Worm (Caenorhabditis elegans): ENCODE measurements around the gene pisy-1.

Gene pisy-1

ce11 chrII:12736579-12736978 is 1.6 kb downstream of the pisy-1 start, which contains the start of gene snrp-200:
Gene snrp-200, minus strand, starts transcription at chrII:12736910.
- no peak for TF ChIP-seq hnd-1 (tag; optimal IDR thresholded peaks at IDR 0.05)
- TF ChIP-seq aly-1 (tag; optimal IDR thresholded peaks at IDR 0.05): no peak

DNA sequence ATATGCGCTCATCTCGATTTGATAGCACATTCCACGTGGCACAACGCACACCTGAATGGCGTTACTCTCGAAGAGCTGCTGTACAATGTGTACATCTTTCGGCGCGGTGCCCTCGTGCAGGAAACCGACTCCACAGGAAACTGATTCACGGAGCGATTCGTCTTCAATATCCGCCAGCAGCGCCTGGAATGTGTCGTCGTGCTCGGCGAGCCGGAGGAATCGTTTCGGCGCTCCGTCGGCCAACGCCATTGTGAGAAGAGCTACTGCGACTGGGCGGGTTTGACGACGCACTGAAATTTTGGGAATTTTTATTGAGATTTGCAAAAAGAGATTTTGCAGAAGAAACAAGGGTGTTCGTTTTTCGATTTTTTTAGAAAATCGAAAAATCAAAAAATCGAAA is 8.2 kb downstream of the pisy-1 start:
- TF ChIP-seq ceh-36 (tag; optimal IDR thresholded peaks at IDR 0.05): no peak
- TF ChIP-seq B0310.2 (tag; optimal IDR thresholded peaks at IDR 0.05): no peak
- TF ChIP-seq ama-1 (optimal IDR thresholded peaks at IDR 0.05): no peak
- no peak for TF ChIP-seq tbx-37 (GFP tag; conservative IDR thresholded peaks at IDR 0.05)
- no peak for TF ChIP-seq hmg-4 (GFP tag; optimal IDR thresholded peaks at IDR 0.05)
- TF ChIP-seq tbx-11 (GFP tag; IDR thresholded peaks at IDR 0.05): no peak
- no peak for TF ChIP-seq aly-1 (tag; optimal IDR thresholded peaks at IDR 0.05)
- TF ChIP-seq hnd-1 (tag; optimal IDR thresholded peaks at IDR 0.05): no peak
- no peak for TF ChIP-seq flt-1 (GFP tag; IDR thresholded peaks at IDR 0.05)
- no peak for TF ChIP-seq ets-7 (tag; optimal IDR thresholded peaks at IDR 0.05)
- no peak for TF ChIP-seq hmbx-1 (tag; optimal IDR thresholded peaks at IDR 0.05)
- no peak for TF ChIP-seq scrt-1 (GFP tag; IDR thresholded peaks at IDR 0.05)
- TF ChIP-seq tra-4 (tag; optimal IDR thresholded peaks at IDR 0.05): no peak
- TF ChIP-seq pes-1 (GFP tag; IDR thresholded peaks at IDR 0.05): no peak
- TF ChIP-seq F13C5.2 (tag; optimal IDR thresholded peaks at IDR 0.05): no peak
- TF ChIP-seq ceh-13 (GFP tag; optimal IDR thresholded peaks at IDR 0.05): no peak
- no peak for TF ChIP-seq sea-1 (GFP tag; conservative IDR thresholded peaks at IDR 0.05)

DNA sequence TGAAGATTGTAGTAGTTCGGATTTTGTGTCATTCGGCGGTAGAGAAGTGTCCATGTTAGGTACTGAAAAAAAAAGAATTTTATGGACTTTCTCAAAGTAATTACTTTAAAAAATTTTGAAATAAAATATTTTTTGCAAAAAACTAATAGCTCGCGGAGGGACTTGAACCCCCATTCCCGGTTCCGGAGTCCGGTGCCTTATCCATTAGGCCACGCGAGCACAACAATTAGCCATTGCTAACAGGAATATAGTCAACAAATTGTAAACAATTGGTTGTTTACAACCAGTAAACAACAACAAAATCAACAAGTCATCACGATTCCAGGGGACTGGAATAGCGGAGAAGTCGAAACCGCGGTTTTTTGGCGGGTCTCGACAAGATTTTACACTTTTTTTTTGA is 9.5 kb downstream of the pisy-1 start:
- TF ChIP-seq tbx-37 (GFP tag; conservative IDR thresholded peaks at IDR 0.05) (no peak), hmbx-1 (tag; optimal IDR thresholded peaks at IDR 0.05) (no peak), sea-1 (GFP tag; conservative IDR thresholded peaks at IDR 0.05) (no peak), tra-4 (tag; optimal IDR thresholded peaks at IDR 0.05) (no peak)

- peak; percentile 1 for TF ChIP-seq aly-1 (tag; optimal IDR thresholded peaks at IDR 0.05)
- TF ChIP-seq pes-1 (GFP tag; IDR thresholded peaks at IDR 0.05): no peak
Observed at ce11 chrII:12727871-12728270, 10.3 kb downstream of the pisy-1 start.

DNA sequence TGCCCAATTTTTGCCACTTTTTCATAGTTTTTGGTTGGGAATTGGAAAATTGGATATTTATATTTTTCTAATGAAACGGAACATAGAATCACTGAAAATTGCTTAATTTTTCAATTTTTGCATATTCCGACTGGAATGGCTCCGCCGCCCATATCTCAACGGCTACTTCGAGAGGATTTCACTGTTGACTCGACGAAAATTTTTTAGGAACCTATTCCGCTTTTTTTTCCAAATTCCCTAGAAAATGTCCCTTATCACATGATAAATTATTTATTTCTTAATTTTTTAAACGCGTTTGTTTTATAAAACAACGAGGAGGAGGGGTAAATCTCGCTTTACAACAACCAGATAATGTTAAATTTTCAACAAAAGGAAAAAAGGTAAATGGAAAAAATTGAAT is 11.4 kb downstream of the pisy-1 start:
- TF ChIP-seq ceh-13 (GFP tag; optimal IDR thresholded peaks at IDR 0.05) (no peak), sea-1 (GFP tag; conservative IDR thresholded peaks at IDR 0.05) (no peak), ets-7 (tag; optimal IDR thresholded peaks at IDR 0.05) (no peak), hmg-4 (GFP tag; optimal IDR thresholded peaks at IDR 0.05) (no peak), aly-1 (tag; optimal IDR thresholded peaks at IDR 0.05) (no peak), scrt-1 (GFP tag; IDR thresholded peaks at IDR 0.05) (no peak), ceh-36 (tag; optimal IDR thresholded peaks at IDR 0.05) (no peak), pes-1 (GFP tag; IDR thresholded peaks at IDR 0.05) (no peak), tra-4 (tag; optimal IDR thresholded peaks at IDR 0.05) (no peak), hnd-1 (tag; optimal IDR thresholded peaks at IDR 0.05) (no peak), tbx-37 (GFP tag; conservative IDR thresholded peaks at IDR 0.05) (no peak), tbx-11 (GFP tag; IDR thresholded peaks at IDR 0.05) (no peak), F13C5.2 (tag; optimal IDR thresholded peaks at IDR 0.05) (no peak), ama-1 (optimal IDR thresholded peaks at IDR 0.05) (no peak), flt-1 (GFP tag; IDR thresholded peaks at IDR 0.05) (no peak), B0310.2 (tag; optimal IDR thresholded peaks at IDR 0.05) (no peak), hmbx-1 (tag; optimal IDR thresholded peaks at IDR 0.05) (no peak)

ce11 chrII:12722685-12723287 is 15.3 kb downstream of the pisy-1 start:
- TF ChIP-seq ceh-36 (tag; optimal IDR thresholded peaks at IDR 0.05): no peak
- TF ChIP-seq flt-1 (GFP tag; IDR thresholded peaks at IDR 0.05): no peak
- TF ChIP-seq aly-1 (tag; optimal IDR thresholded peaks at IDR 0.05): no peak
- TF ChIP-seq pes-1 (GFP tag; IDR thresholded peaks at IDR 0.05): no peak
- TF ChIP-seq tra-4 (tag; optimal IDR thresholded peaks at IDR 0.05): no peak
- TF ChIP-seq ceh-13 (GFP tag; optimal IDR thresholded peaks at IDR 0.05): no peak
- no peak for TF ChIP-seq tbx-11 (GFP tag; IDR thresholded peaks at IDR 0.05)
- TF ChIP-seq tbx-37 (GFP tag; conservative IDR thresholded peaks at IDR 0.05): no peak
- TF ChIP-seq ets-7 (tag; optimal IDR thresholded peaks at IDR 0.05): no peak

ce11 chrII:12722049-12722448 is 16.1 kb downstream of the pisy-1 start:
- no peak for TF ChIP-seq ceh-36 (tag; optimal IDR thresholded peaks at IDR 0.05)
- TF ChIP-seq tbx-37 (GFP tag; conservative IDR thresholded peaks at IDR 0.05): no peak
- TF ChIP-seq flt-1 (GFP tag; IDR thresholded peaks at IDR 0.05): no peak
- TF ChIP-seq scrt-1 (GFP tag; IDR thresholded peaks at IDR 0.05): no peak
- no peak for TF ChIP-seq tbx-11 (GFP tag; IDR thresholded peaks at IDR 0.05)
- TF ChIP-seq F13C5.2 (tag; optimal IDR thresholded peaks at IDR 0.05): no peak
- no peak for TF ChIP-seq sea-1 (GFP tag; conservative IDR thresholded peaks at IDR 0.05)
- no peak for TF ChIP-seq hmbx-1 (tag; optimal IDR thresholded peaks at IDR 0.05)

ce11 chrII:12715757-12716350 is 22.3 kb downstream of the pisy-1 start:
- TF ChIP-seq ceh-13 (GFP tag; optimal IDR thresholded peaks at IDR 0.05): no peak
- no peak for TF ChIP-seq ama-1 (optimal IDR thresholded peaks at IDR 0.05)
- TF ChIP-seq hmbx-1 (tag; optimal IDR thresholded peaks at IDR 0.05): no peak
- TF ChIP-seq tbx-37 (GFP tag; conservative IDR thresholded peaks at IDR 0.05): no peak
- no peak for TF ChIP-seq tra-4 (tag; optimal IDR thresholded peaks at IDR 0.05)
- TF ChIP-seq scrt-1 (GFP tag; IDR thresholded peaks at IDR 0.05): no peak
- no peak for TF ChIP-seq ceh-36 (tag; optimal IDR thresholded peaks at IDR 0.05)
